Fruit fly (Drosophila melanogaster) whole organism, embryonic: ENCODE data around the gene ProtB.
"Not testable (repeated sequence)": the region's sequence is repeated elsewhere in the genome, so short reads cannot be mapped to it uniquely, and the experiment has no call there.

Experiments used
- ATbp ChIP-seq: fragments of 200-800 bp; sonication (Bioruptor generic); optimal IDR thresholded peaks from 2 replicates; lab custom pipeline; 2017; ENCODE audit warnings: missing biosample characterization, mild to moderate bottlenecking, missing genetic modification characterization, missing genetic modification reagents
- Antp ChIP-seq: fragments of 200-800 bp; sonication (Bioruptor generic); optimal IDR thresholded peaks from 3 replicates; lab custom pipeline; 2016; ENCODE audit warnings: missing biosample characterization, missing genetic modification characterization
- Awh ChIP-seq: fragments of 200-800 bp; sonication (Bioruptor generic); IDR thresholded peaks from 2 replicates; pipeline ENCODE4, ENCODE4 v1.3.6; 2022; ENCODE audit warnings: missing biosample characterization, missing genetic modification characterization
- BEAF-32 ChIP-seq: fragments of 200-800 bp; sonication (Bioruptor generic); optimal IDR thresholded peaks from 3 replicates; lab custom pipeline; 2017; ENCODE audit warnings: missing biosample characterization, missing genetic modification characterization, mild to moderate bottlenecking, moderate library complexity, missing genetic modification reagents
- CG10462 ChIP-seq: fragments of 200-800 bp; sonication (Bioruptor generic); optimal IDR thresholded peaks from 2 replicates; lab custom pipeline; 2016; ENCODE audit warnings: missing biosample characterization, missing genetic modification characterization
- CG11093 ChIP-seq: fragments of 200-800 bp; sonication (Bioruptor generic); IDR thresholded peaks from 3 replicates; pipeline ENCODE4 v1.3.6; 2022; ENCODE audit warnings: missing biosample characterization, missing genetic modification characterization
- CG11398 ChIP-seq: fragments of 200-800 bp; sonication (Bioruptor generic); optimal IDR thresholded peaks from 2 replicates; lab custom pipeline; 2016; ENCODE audit warnings: missing biosample characterization, missing genetic modification characterization
- CG11504 ChIP-seq: fragments of 200-800 bp; sonication (Bioruptor generic); optimal IDR thresholded peaks from 3 replicates; lab custom pipeline; 2019; ENCODE audit warnings: missing biosample characterization, mild to moderate bottlenecking, missing genetic modification characterization, moderate library complexity
- CG12659 ChIP-seq: fragments of 200-800 bp; sonication (Bioruptor generic); optimal IDR thresholded peaks from 3 replicates; lab custom pipeline; 2017; ENCODE audit warnings: mild to moderate bottlenecking, missing biosample characterization, missing genetic modification reagents, missing genetic modification characterization
- CG13287 ChIP-seq: fragments of 200-800 bp; sonication (Bioruptor generic); IDR thresholded peaks from 2 replicates; pipeline ENCODE4 v1.3.6; 2022; ENCODE audit warnings: missing biosample characterization, missing genetic modification characterization; ENCODE audit not compliant: partially characterized antibody
- CG13894 ChIP-seq: fragments of 200-800 bp; sonication (Bioruptor generic); optimal IDR thresholded peaks from 3 replicates; lab custom pipeline; 2018; ENCODE audit warnings: missing biosample characterization, mild to moderate bottlenecking, missing genetic modification characterization, moderate library complexity
- CG1603 ChIP-seq: fragments of 200-800 bp; sonication (Bioruptor generic); optimal IDR thresholded peaks from 2 replicates; lab custom pipeline; 2019; ENCODE audit warnings: missing biosample characterization, mild to moderate bottlenecking, missing genetic modification characterization, moderate library complexity
- CG1792 ChIP-seq: fragments of 200-800 bp; sonication (Bioruptor generic); optimal IDR thresholded peaks from 2 replicates; lab custom pipeline; 2016; ENCODE audit warnings: missing biosample characterization, missing genetic modification characterization
- CG18476 ChIP-seq: fragments of 200-800 bp; sonication (Bioruptor generic); optimal IDR thresholded peaks from 2 replicates; lab custom pipeline; 2016; ENCODE audit warnings: missing biosample characterization, mild to moderate bottlenecking, missing genetic modification characterization
- CG30020 ChIP-seq: fragments of 200-800 bp; optimal IDR thresholded peaks from 2 replicates; lab custom pipeline; 2019; ENCODE audit warnings: missing biosample characterization, mild to moderate bottlenecking, missing genetic modification characterization, moderate library complexity
- CG4730 ChIP-seq: fragments of 200-800 bp; sonication (Bioruptor generic); IDR thresholded peaks from 2 replicates; pipeline ENCODE4 v1.3.6; 2022; ENCODE audit warnings: missing biosample characterization, missing genetic modification characterization
- CG5245 ChIP-seq: fragments of 200-800 bp; sonication (Bioruptor generic); optimal IDR thresholded peaks from 3 replicates; lab custom pipeline; 2016; ENCODE audit warnings: missing biosample characterization, missing genetic modification characterization
- CG6654 ChIP-seq: fragments of 200-800 bp; sonication (Bioruptor generic); optimal IDR thresholded peaks from 2 replicates; lab custom pipeline; 2017; ENCODE audit warnings: missing biosample characterization, mild to moderate bottlenecking, missing genetic modification characterization
- CG7357 ChIP-seq: fragments of 200-800 bp; sonication (Bioruptor generic); IDR thresholded peaks from 3 replicates; pipeline ENCODE4 v1.3.6; 2022; ENCODE audit warnings: missing biosample characterization, missing genetic modification characterization
- CG9215 ChIP-seq: fragments of 200-800 bp; sonication (Bioruptor generic); IDR thresholded peaks from 2 replicates; pipeline ENCODE4 v1.3.6; 2022; ENCODE audit warnings: missing biosample characterization, missing genetic modification characterization
- CTCF ChIP-seq: fragments of 200-800 bp; sonication (Bioruptor generic); optimal IDR thresholded peaks from 2 replicates; lab custom pipeline; 2017; ENCODE audit warnings: missing biosample characterization, mild to moderate bottlenecking, missing genetic modification characterization, moderate library complexity
- Camta ChIP-seq: fragments of 200-800 bp; sonication (Bioruptor generic); optimal IDR thresholded peaks from 2 replicates; lab custom pipeline; 2016; ENCODE audit warnings: missing biosample characterization, missing genetic modification characterization
- CrebB ChIP-seq: fragments of 200-800 bp; sonication (Bioruptor generic); optimal IDR thresholded peaks from 3 replicates; lab custom pipeline; 2018; ENCODE audit warnings: missing biosample characterization, mild to moderate bottlenecking, missing genetic modification characterization
- Dek ChIP-seq: fragments of 200-800 bp; sonication (Bioruptor generic); optimal IDR thresholded peaks from 3 replicates; lab custom pipeline; 2019; ENCODE audit warnings: missing biosample characterization, mild to moderate bottlenecking, missing genetic modification characterization, moderate library complexity
- Dfd ChIP-seq, 2 experiments: fragments of >200 bp; optimal IDR thresholded peaks; 2 replicates each; lab custom pipeline; 2017; ENCODE audit warnings: missing biosample characterization in 2 of 2, missing genetic modification characterization in 2 of 2
- Dp ChIP-seq: fragments of 200-800 bp; sonication (Bioruptor generic); optimal IDR thresholded peaks from 2 replicates; lab custom pipeline; 2018; ENCODE audit warnings: missing biosample characterization, mild to moderate bottlenecking, missing genetic modification characterization, moderate library complexity
- Eip74EF ChIP-seq, 2 experiments: fragments of 200-800 bp in 1 of 2; fragments of >200 bp in 1 of 2; sonication (Bioruptor generic) in 1 of 2; optimal IDR thresholded peaks; 2 replicates each; lab custom pipeline; 2017 to 2019; ENCODE audit warnings: missing biosample characterization in 2 of 2, missing genetic modification characterization in 2 of 2, mild to moderate bottlenecking in 1 of 2, moderate library complexity in 1 of 2
- Gsc ChIP-seq: fragments of 200-800 bp; sonication (Bioruptor generic); IDR thresholded peaks from 2 replicates; pipeline ENCODE4 v1.3.6; 2022; ENCODE audit warnings: missing biosample characterization, missing genetic modification characterization
- HLH4C ChIP-seq: fragments of 200-800 bp; sonication (Bioruptor generic); IDR thresholded peaks from 3 replicates; pipeline ENCODE4 v1.3.6; 2022; ENCODE audit warnings: missing biosample characterization, missing genetic modification characterization; ENCODE audit not compliant: partially characterized antibody
- Hmr ChIP-seq: fragments of 200-800 bp; sonication (Bioruptor generic); optimal IDR thresholded peaks from 3 replicates; lab custom pipeline; 2017; ENCODE audit warnings: mild to moderate bottlenecking, missing biosample characterization, missing genetic modification reagents, missing genetic modification characterization
- Hr78 ChIP-seq, 2 experiments: fragments of 200-800 bp in 1 of 2; fragments of >200 bp in 1 of 2; sonication (Bioruptor generic) in 1 of 2; optimal IDR thresholded peaks; 2 replicates each; lab custom pipeline; 2017 to 2019; ENCODE audit warnings: missing biosample characterization in 2 of 2, missing genetic modification characterization in 2 of 2, mild to moderate bottlenecking in 1 of 2, moderate library complexity in 1 of 2
- MBD-R2 ChIP-seq: fragments of 200-800 bp; sonication (Bioruptor generic); IDR thresholded peaks from 2 replicates; pipeline ENCODE4 v1.3.6; 2022; ENCODE audit warnings: missing biosample characterization, missing genetic modification characterization
- Oli ChIP-seq: fragments of 200-800 bp; sonication (Bioruptor generic); optimal IDR thresholded peaks from 2 replicates; lab custom pipeline; 2018; ENCODE audit warnings: missing biosample characterization, mild to moderate bottlenecking, missing genetic modification characterization, moderate library complexity
- Xbp1 ChIP-seq: fragments of 200-800 bp; sonication (Bioruptor generic); optimal IDR thresholded peaks from 3 replicates; lab custom pipeline; 2016; ENCODE audit warnings: missing biosample characterization, mild to moderate bottlenecking, missing genetic modification characterization
- gce ChIP-seq: fragments of 200-800 bp; sonication (Bioruptor generic); IDR thresholded peaks from 3 replicates; pipeline ENCODE4 v1.3.6; 2022; ENCODE audit warnings: missing biosample characterization, missing genetic modification characterization
- gsb ChIP-seq: fragments of 200-800 bp; sonication (Bioruptor generic); IDR thresholded peaks from 2 replicates; pipeline ENCODE4 v1.3.6; 2022; ENCODE audit warnings: missing biosample characterization, missing genetic modification characterization
- lola ChIP-seq, 3 experiments: fragments of >200 bp in 2 of 3; fragments of 200-800 bp in 1 of 3; sonication (Bioruptor generic) in 1 of 3; optimal IDR thresholded peaks; 2 replicates each; lab custom pipeline; 2017 to 2019; ENCODE audit warnings: missing biosample characterization in 3 of 3, missing genetic modification characterization in 3 of 3, mild to moderate bottlenecking in 1 of 3, moderate library complexity in 1 of 3
- nau ChIP-seq: fragments of 200-800 bp; sonication (Bioruptor generic); optimal IDR thresholded peaks from 3 replicates; lab custom pipeline; 2017; ENCODE audit warnings: missing biosample characterization, mild to moderate bottlenecking, missing genetic modification characterization, missing genetic modification reagents
- nmo ChIP-seq: fragments of 200-800 bp; sonication (Bioruptor generic); optimal IDR thresholded peaks from 2 replicates; lab custom pipeline; 2018; ENCODE audit warnings: missing biosample characterization, mild to moderate bottlenecking, missing genetic modification characterization, moderate library complexity
- pros ChIP-seq: fragments of 200-800 bp; sonication (Bioruptor generic); optimal IDR thresholded peaks from 3 replicates; lab custom pipeline; 2019; ENCODE audit warnings: missing biosample characterization, mild to moderate bottlenecking, missing genetic modification characterization, moderate library complexity
- pum ChIP-seq: fragments of 200-800 bp; sonication (Bioruptor generic); optimal IDR thresholded peaks from 2 replicates; lab custom pipeline; 2016; ENCODE audit warnings: missing biosample characterization, missing genetic modification characterization
- ranshi ChIP-seq: fragments of 200-800 bp; sonication (Bioruptor generic); IDR thresholded peaks from 2 replicates; pipeline ENCODE4 v1.3.6; 2022; ENCODE audit warnings: missing biosample characterization, missing genetic modification characterization
- salm ChIP-seq: fragments of 200-800 bp; sonication (Bioruptor generic); optimal IDR thresholded peaks from 2 replicates; lab custom pipeline; 2018; ENCODE audit warnings: missing biosample characterization, mild to moderate bottlenecking, missing genetic modification characterization
- tgo ChIP-seq: fragments of 200-800 bp; sonication (Bioruptor generic); IDR thresholded peaks from 3 replicates; pipeline ENCODE4 v1.3.6; 2022; ENCODE audit warnings: missing biosample characterization, missing genetic modification characterization
- tin ChIP-seq: fragments of 200-800 bp; sonication (Bioruptor generic); optimal IDR thresholded peaks from 3 replicates; lab custom pipeline; 2016; ENCODE audit warnings: missing biosample characterization, missing genetic modification characterization
- unc-4 ChIP-seq: fragments of 200-800 bp; sonication (Bioruptor generic); IDR thresholded peaks from 2 replicates; pipeline ENCODE4 v1.3.6; 2022; ENCODE audit warnings: missing biosample characterization, missing genetic modification characterization; ENCODE audit not compliant: partially characterized antibody
- unpg ChIP-seq: fragments of 200-800 bp; sonication (Bioruptor generic); optimal IDR thresholded peaks from 3 replicates; lab custom pipeline; 2018; ENCODE audit warnings: missing biosample characterization, mild to moderate bottlenecking, missing genetic modification characterization, moderate library complexity
- zfh1 ChIP-seq: fragments of 200-800 bp; sonication (Bioruptor generic); IDR thresholded peaks from 3 replicates; pipeline ENCODE4 v1.3.6; 2022; ENCODE audit warnings: missing biosample characterization, missing genetic modification characterization

Gene ProtB

DNA sequence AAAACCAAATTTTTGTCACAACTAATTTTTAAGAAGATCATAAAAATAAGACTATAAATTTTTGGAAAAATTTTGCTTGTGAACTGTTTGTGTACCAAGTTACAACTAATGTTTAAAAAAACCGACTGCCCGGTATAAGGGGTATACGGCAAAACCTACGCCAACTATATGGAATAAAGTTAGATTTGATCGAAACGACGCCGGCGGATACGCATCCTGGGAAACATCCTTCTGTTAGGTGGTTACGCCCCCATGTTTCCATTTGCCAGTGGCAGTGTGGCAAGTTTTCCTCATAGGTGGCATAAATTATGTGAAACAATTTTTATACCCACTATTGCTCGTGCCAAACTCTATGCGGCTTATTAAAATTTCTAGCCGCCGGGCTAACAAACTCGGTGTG, at the start of gene ProtB:
Gene ProtB, minus strand, starts transcription at position 101 of the 400 bp plus-strand sequence.
- TF ChIP-seq MBD-R2 (GFP tag; lab: Robert Waterston, UW); pros (GFP tag; lab: Kevin White, UChicago); HLH4C (GFP tag; lab: Robert Waterston, UW): not testable (repeated sequence)

DNA sequence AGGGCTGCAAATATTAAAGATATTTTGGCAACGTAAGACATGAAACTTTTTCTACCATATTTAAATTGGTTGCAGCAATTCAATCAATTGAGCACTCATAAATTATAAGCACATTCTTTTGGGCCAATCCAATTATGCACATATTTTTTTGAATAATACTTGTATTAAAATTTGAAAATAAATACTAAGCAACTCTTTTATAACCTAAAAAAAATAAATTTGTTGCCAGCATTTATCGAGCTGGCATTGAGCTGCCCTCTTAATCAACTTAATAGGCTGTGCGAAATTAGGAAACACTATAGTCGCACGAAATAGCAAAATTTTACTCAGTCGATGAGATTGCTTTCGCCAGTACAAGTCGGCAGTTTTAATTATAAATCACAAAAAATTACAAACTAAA, 40.8 kb upstream of the ProtB start, which contains the start of gene CG3491:
Gene CG3491, plus strand, starts transcription at position 301 of the 400 bp plus-strand sequence.
- TF ChIP-seq unpg (GFP tag; lab: Kevin White, UChicago) = no peak
- no peak for TF ChIP-seq CG11093 (GFP tag; lab: Robert Waterston, UW)
- TF ChIP-seq Camta (GFP tag; lab: Kevin White, UChicago) = no peak
- no peak for TF ChIP-seq Dp (GFP tag; lab: Kevin White, UChicago)
- no peak for TF ChIP-seq BEAF-32 (GFP tag; lab: Kevin White, UChicago)
- TF ChIP-seq CG18476 = no peak
- no peak for TF ChIP-seq nau (GFP tag; lab: Kevin White, UChicago)
- TF ChIP-seq CG9215 (GFP tag; lab: Robert Waterston, UW) = no peak
- TF ChIP-seq Eip74EF (GFP tag; optimal IDR thresholded peaks at IDR 0.05; lab: Kevin White, UChicago) = no peak
- no peak for TF ChIP-seq unc-4 (GFP tag; lab: Robert Waterston, UW)
- TF ChIP-seq CG12659 = no peak
- TF ChIP-seq salm (tag; lab: Kevin White, UChicago) = no peak
- no peak for TF ChIP-seq gce
- no peak for TF ChIP-seq Dek (tag; lab: Kevin White, UChicago)
- no peak for TF ChIP-seq pros (GFP tag; lab: Kevin White, UChicago)
- no peak for TF ChIP-seq Gsc (GFP tag; lab: Robert Waterston, UW)

DNA sequence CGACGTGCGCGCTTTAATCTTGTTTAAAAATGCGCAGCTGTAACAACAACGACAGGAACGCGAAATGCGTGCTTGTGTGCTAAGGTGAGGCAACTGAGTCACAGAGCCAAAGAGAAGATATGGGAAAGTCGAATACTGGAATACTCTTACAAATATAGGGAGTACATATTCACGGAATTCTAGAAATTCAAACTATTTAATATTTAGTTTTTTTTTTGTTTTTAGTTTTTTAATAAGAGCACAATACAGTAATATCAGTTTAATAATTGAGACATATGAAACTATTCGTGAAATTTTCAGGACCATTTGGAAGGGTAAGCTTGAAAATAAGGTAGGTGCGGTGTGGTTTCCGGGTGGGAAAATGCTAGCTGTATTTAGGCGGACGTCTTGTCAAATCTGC, 4.0 kb upstream of the ProtB start:
- no peak for TF ChIP-seq Xbp1 (GFP tag; lab: Kevin White, UChicago)
- no peak for TF ChIP-seq CG7357
- no peak for TF ChIP-seq Hr78 (GFP tag; optimal IDR thresholded peaks at IDR 0.05; lab: Kevin White, UChicago)
- TF ChIP-seq CG4730 (GFP tag; lab: Robert Waterston, UW) = no peak
- TF ChIP-seq tin = no peak
- no peak for TF ChIP-seq lola (GFP tag; optimal IDR thresholded peaks at IDR 0.05; lab: Kevin White, UChicago)
- TF ChIP-seq ATbp (GFP tag; lab: Kevin White, UChicago) = no peak
- TF ChIP-seq CrebB (tag; lab: Kevin White, UChicago) = no peak
- TF ChIP-seq Dfd (GFP tag; optimal IDR thresholded peaks at IDR 0.05; lab: Kevin White, UChicago) = no peak
- peak; percentile 43 for TF ChIP-seq Hmr
- no peak for TF ChIP-seq Oli
- TF ChIP-seq CG5245 (GFP tag; lab: Kevin White, UChicago) = no peak
- no peak for TF ChIP-seq CG13287 (GFP tag; lab: Robert Waterston, UW)
- no peak for TF ChIP-seq CG1603 (tag; lab: Kevin White, UChicago)
- TF ChIP-seq CG11093 (GFP tag; lab: Robert Waterston, UW) = no peak
- no peak for TF ChIP-seq Antp (GFP tag; lab: Kevin White, UChicago)
- no peak for TF ChIP-seq CG6654
- no peak for TF ChIP-seq CG10462 (GFP tag; lab: Kevin White, UChicago)
- TF ChIP-seq tgo (GFP tag; lab: Robert Waterston, UW) = peak; percentile 22; the same call in 1 of the 3 replicates
- TF ChIP-seq CTCF (GFP tag; lab: Kevin White, UChicago) = no peak
- no peak for TF ChIP-seq CG11398
- no peak for TF ChIP-seq CG30020
- TF ChIP-seq zfh1 = no peak
- TF ChIP-seq CG11504 = peak; percentile 14
- no peak for TF ChIP-seq pum (GFP tag; lab: Kevin White, UChicago)
- no peak for TF ChIP-seq gsb (GFP tag; lab: Robert Waterston, UW)
- TF ChIP-seq CG1792 (GFP tag; lab: Kevin White, UChicago) = no peak
- TF ChIP-seq CG13894 (tag; lab: Kevin White, UChicago) = peak; percentile 23
- no peak for TF ChIP-seq nmo (GFP tag; lab: Kevin White, UChicago)
- TF ChIP-seq ranshi = peak; percentile 11; the same call in 1 of the 2 replicates
- no peak for TF ChIP-seq Awh
